Fruit fly (Drosophila melanogaster) S2 (cell line): ENCODE data around the gene CG43051.

Experiments used
- CG8478 ChIP-seq: fragments of >200 bp; optimal IDR thresholded peaks from 2 replicates; lab custom pipeline; 2018
- CTCF ChIP-seq, 2 experiments: fragments of >200 bp; optimal IDR thresholded peaks; 2 replicates each; lab custom pipeline; 2018

DNA sequence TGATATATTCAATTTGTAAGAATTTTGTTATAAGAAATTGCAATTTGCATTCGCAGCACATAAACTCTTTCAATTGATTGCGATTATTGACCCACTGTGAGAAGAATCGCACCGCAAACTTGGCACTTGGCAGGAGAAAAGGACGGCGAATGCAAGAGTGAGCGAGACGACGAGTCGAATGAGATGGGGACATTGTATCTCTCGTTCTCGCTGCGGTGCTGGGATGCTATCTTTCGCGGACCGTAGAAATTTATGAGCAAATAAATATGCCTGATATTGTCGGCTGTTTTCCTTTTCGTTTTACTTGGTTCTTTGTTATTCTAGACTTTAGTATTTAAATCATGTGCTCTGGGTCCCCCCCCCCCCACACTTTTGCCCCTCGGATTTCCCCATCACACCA is 19.9 kb downstream of the CG43051 start:
- TF ChIP-seq CG8478 (lab: Kevin White, UChicago) (no peak), CTCF (optimal IDR thresholded peaks at IDR 0.05; lab: Kevin White, UChicago) (no peak)
